Worm (Caenorhabditis elegans): ENCODE measurements around the gene T19B10.2.

The T19B10.2 gene

DNA sequence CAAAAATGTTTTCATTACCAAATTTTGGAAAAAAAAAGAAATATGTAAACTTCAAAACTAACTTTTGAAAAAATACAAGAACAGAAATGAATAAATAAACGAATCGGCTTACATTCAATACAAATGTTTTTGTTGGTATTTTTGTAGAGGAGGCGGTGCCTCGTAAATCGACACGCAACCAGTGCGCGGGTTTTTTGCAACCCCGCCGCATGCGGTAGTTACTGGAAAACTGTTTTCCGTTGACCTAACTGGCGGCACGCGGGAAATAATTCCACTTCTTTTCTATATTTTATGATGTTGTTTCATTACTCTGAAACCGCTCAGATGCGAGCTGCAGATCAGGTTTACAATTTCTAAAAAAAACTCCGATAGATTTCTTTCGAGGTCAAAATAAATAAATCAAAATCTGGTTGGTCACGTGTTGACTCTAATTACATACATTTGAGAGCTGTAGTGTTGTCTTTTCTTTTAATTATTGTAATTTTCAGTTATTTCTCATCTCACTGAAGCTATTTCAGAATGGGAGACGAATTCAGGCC, 18.2 kb downstream of the T19B10.2 start, which contains the start of the genes dvc-1 and ima-1 (continued):
- no peak for TF ChIP-seq mef-2 (tag; optimal IDR thresholded peaks at IDR 0.05)
- no peak for TF ChIP-seq sup-37 (GFP tag; optimal IDR thresholded peaks at IDR 0.05)
- peak; percentile 76 for TF ChIP-seq nhr-85 (tag)
- TF ChIP-seq ama-1 (optimal IDR thresholded peaks at IDR 0.05), result no peak
- no peak for TF ChIP-seq nhr-11 (tag; optimal IDR thresholded peaks at IDR 0.05)
- peak; percentile 58 for TF ChIP-seq dsc-1 (tag; optimal IDR thresholded peaks at IDR 0.05)
- TF ChIP-seq pqm-1 (tag; optimal IDR thresholded peaks at IDR 0.05), result no peak
- peak; percentile 7 for TF ChIP-seq nhr-237 (tag; optimal IDR thresholded peaks at IDR 0.05)
- TF ChIP-seq nhr-47 (tag; optimal IDR thresholded peaks at IDR 0.05), result peak; percentile 72
- no peak for TF ChIP-seq unc-30 (tag; optimal IDR thresholded peaks at IDR 0.05)
- TF ChIP-seq ets-5 (GFP tag; IDR thresholded peaks at IDR 0.05), result no peak
- no peak for TF ChIP-seq Y116A8C.19 (tag; optimal IDR thresholded peaks at IDR 0.05; ENCODE audit: borderline replicate concordance)
- no peak for TF ChIP-seq ceh-8 (GFP tag; optimal IDR thresholded peaks at IDR 0.05)
- TF ChIP-seq lin-39 (tag; optimal IDR thresholded peaks at IDR 0.05), result peak; percentile 42
- peak; percentile 61 for TF ChIP-seq xbp-1 (tag; optimal IDR thresholded peaks at IDR 0.05)
- TF ChIP-seq elt-2 (tag; optimal IDR thresholded peaks at IDR 0.05), result peak; percentile 41
- peak in 1 of 2 experiments; percentile 13 for TF ChIP-seq ztf-11 (tag; optimal IDR thresholded peaks at IDR 0.05)
- TF ChIP-seq unc-62 (GFP tag; optimal IDR thresholded peaks at IDR 0.05), result no peak
- no peak for TF ChIP-seq vab-15 (tag; optimal IDR thresholded peaks at IDR 0.05)
- no peak for TF ChIP-seq hlh-17 (GFP tag; optimal IDR thresholded peaks at IDR 0.05; ENCODE audit: borderline replicate concordance)
- TF ChIP-seq nhr-12 (tag; optimal IDR thresholded peaks at IDR 0.05), result no peak
- TF ChIP-seq sox-4 (tag; optimal IDR thresholded peaks at IDR 0.05), result no peak
- peak; percentile 51; the same call in 1 of the 2 replicates for TF ChIP-seq grh-1 (GFP tag; IDR thresholded peaks at IDR 0.05)
- no peak for TF ChIP-seq tlp-1 (tag; optimal IDR thresholded peaks at IDR 0.05)
- no peak for TF ChIP-seq fkh-4 (tag; optimal IDR thresholded peaks at IDR 0.05; ENCODE audit: borderline replicate concordance)
- TF ChIP-seq tbx-2 (tag; optimal IDR thresholded peaks at IDR 0.05), result peak; percentile 51
- TF ChIP-seq hpl-2 (GFP tag; optimal IDR thresholded peaks at IDR 0.05), result peak; percentile 25
- peak; percentile 77 for TF ChIP-seq nhr-71 (tag; optimal IDR thresholded peaks at IDR 0.05)
- no peak for TF ChIP-seq pag-3 (tag; optimal IDR thresholded peaks at IDR 0.05; ENCODE audit: borderline replicate concordance, insufficient read depth)
- TF ChIP-seq fkh-8 (tag; optimal IDR thresholded peaks at IDR 0.05), result no peak
- no peak for TF ChIP-seq zag-1 (tag; optimal IDR thresholded peaks at IDR 0.05)
- peak; percentile 73 for TF ChIP-seq nhr-19 (GFP tag; conservative IDR thresholded peaks at IDR 0.05)
- TF ChIP-seq blmp-1 (tag; optimal IDR thresholded peaks at IDR 0.05), result peak; percentile 44
- TF ChIP-seq nhr-28 (tag; optimal IDR thresholded peaks at IDR 0.05), result no peak
- peak; percentile 36 to 68 (median 62) for TF ChIP-seq dpl-1 (GFP tag; optimal IDR thresholded peaks at IDR 0.05)
- no peak for TF ChIP-seq unc-98 (GFP tag; IDR thresholded peaks at IDR 0.05)
- TF ChIP-seq C34B4.2 (tag; optimal IDR thresholded peaks at IDR 0.05), result no peak
- TF ChIP-seq unc-86 (tag; optimal IDR thresholded peaks at IDR 0.05), result no peak
- no peak for TF ChIP-seq C04F5.9 (tag; optimal IDR thresholded peaks at IDR 0.05)
- no peak for TF ChIP-seq aly-2 (tag; optimal IDR thresholded peaks at IDR 0.05)
- TF ChIP-seq sptf-1 (tag; optimal IDR thresholded peaks at IDR 0.05), result no peak
- peak; percentile 53 for TF ChIP-seq skn-1 (tag; optimal IDR thresholded peaks at IDR 0.05)

DNA sequence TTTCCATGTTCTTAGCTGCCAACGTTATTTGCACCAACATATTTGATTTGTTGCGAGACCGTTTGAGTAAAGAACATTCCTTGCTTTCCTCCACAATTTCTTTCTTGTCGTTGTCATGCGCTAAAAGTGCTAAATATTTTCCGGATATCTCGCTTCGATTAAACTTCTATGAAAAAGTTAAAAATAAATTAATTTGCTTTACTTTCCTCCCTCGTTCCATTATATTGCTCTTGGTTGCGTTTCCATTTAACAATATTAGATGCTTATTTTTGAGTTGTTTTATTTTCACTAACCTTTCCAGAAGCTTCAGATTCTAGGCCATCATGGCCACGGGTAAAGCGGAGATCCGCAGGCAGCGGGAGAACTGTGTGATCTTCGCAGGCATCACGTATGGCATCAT, 20.5 kb downstream of the T19B10.2 start, which contains the start of gene pgap-1:
TSS of gene pgap-1 (plus strand) at position 301 of the 400 bp plus-strand sequence.
- TF ChIP-seq unc-30 (tag; optimal IDR thresholded peaks at IDR 0.05), result no peak
- no peak for TF ChIP-seq nhr-237 (tag; optimal IDR thresholded peaks at IDR 0.05)
- no peak for TF ChIP-seq ces-1 (GFP tag; optimal IDR thresholded peaks at IDR 0.05)
- no peak for TF ChIP-seq hlh-4 (tag; optimal IDR thresholded peaks at IDR 0.05)
- TF ChIP-seq unc-98 (GFP tag; IDR thresholded peaks at IDR 0.05), result no peak

All from whole organism, L1 larva.